Fruit fly (Drosophila melanogaster) whole organism, pupa: ENCODE data around the gene ppk27.

Experiments
- CG10348 ChIP-seq: fragments of 200-800 bp; sonication (Bioruptor generic); IDR thresholded peaks from 2 replicates; pipeline ENCODE4 v1.3.6; 2022; ENCODE audit warnings: missing biosample characterization, missing genetic modification characterization
- CG12605 ChIP-seq: fragments of 200-800 bp; sonication (Bioruptor generic); IDR thresholded peaks from 2 replicates; pipeline ENCODE4 v1.3.6; 2022; ENCODE audit warnings: missing biosample characterization, missing genetic modification characterization
- CG13204 ChIP-seq: fragments of 200-800 bp; sonication (Bioruptor generic); optimal IDR thresholded peaks from 2 replicates; lab custom pipeline; 2018; ENCODE audit warnings: missing biosample characterization, mild to moderate bottlenecking, missing genetic modification characterization, moderate library complexity
- CG14655 ChIP-seq: fragments of 200-800 bp; sonication (Bioruptor generic); optimal IDR thresholded peaks from 3 replicates; lab custom pipeline; 2017; ENCODE audit warnings: mild to moderate bottlenecking, missing biosample characterization, missing genetic modification reagents, missing genetic modification characterization
- CG15710 ChIP-seq: fragments of 200-800 bp; sonication (Bioruptor generic); optimal IDR thresholded peaks from 2 replicates; lab custom pipeline; 2018; ENCODE audit warnings: missing biosample characterization, mild to moderate bottlenecking, missing genetic modification characterization, moderate library complexity
- CG17806 ChIP-seq: fragments of 200-800 bp; sonication (Bioruptor generic); optimal IDR thresholded peaks from 2 replicates; lab custom pipeline; 2018; ENCODE audit warnings: missing biosample characterization, mild to moderate bottlenecking, missing genetic modification characterization, moderate library complexity
- CG32121 ChIP-seq: fragments of 200-800 bp; sonication (Bioruptor generic); IDR thresholded peaks from 2 replicates; pipeline ENCODE4 v1.3.6; 2022; ENCODE audit warnings: missing biosample characterization, missing genetic modification characterization
- CG34367 ChIP-seq: fragments of 200-800 bp; sonication (Bioruptor generic); optimal IDR thresholded peaks from 2 replicates; lab custom pipeline; 2018; ENCODE audit warnings: missing biosample characterization, mild to moderate bottlenecking, missing genetic modification characterization
- CG4496 ChIP-seq: fragments of 200-800 bp; sonication (Bioruptor generic); IDR thresholded peaks from 3 replicates; pipeline ENCODE4 v1.3.6; 2022; ENCODE audit warnings: missing biosample characterization, missing genetic modification characterization
- CG8159 ChIP-seq: fragments of 200-800 bp; sonication (Bioruptor generic); optimal IDR thresholded peaks from 3 replicates; lab custom pipeline; 2018; ENCODE audit warnings: missing biosample characterization, mild to moderate bottlenecking, missing genetic modification characterization, moderate library complexity
- CG8301 ChIP-seq: fragments of 200-800 bp; sonication (Bioruptor generic); optimal IDR thresholded peaks from 2 replicates; lab custom pipeline; 2018; ENCODE audit warnings: missing biosample characterization, mild to moderate bottlenecking, missing genetic modification characterization
- CG9948 ChIP-seq: fragments of 200-800 bp; sonication (Bioruptor generic); optimal IDR thresholded peaks from 2 replicates; lab custom pipeline; 2018; ENCODE audit warnings: missing biosample characterization, mild to moderate bottlenecking, missing genetic modification characterization, moderate library complexity
- D1 ChIP-seq: fragments of 200-800 bp; sonication (Bioruptor generic); optimal IDR thresholded peaks from 2 replicates; lab custom pipeline; 2018; ENCODE audit warnings: missing biosample characterization, mild to moderate bottlenecking, missing genetic modification characterization, moderate library complexity
- EcR ChIP-seq: fragments of 200-800 bp; sonication (Bioruptor generic); optimal IDR thresholded peaks from 3 replicates; lab custom pipeline; 2019; ENCODE audit warnings: missing biosample characterization, missing genetic modification characterization, mild to moderate bottlenecking, moderate library complexity, missing genetic modification reagents
- Ets98B ChIP-seq: fragments of 200-800 bp; sonication (Bioruptor generic); IDR thresholded peaks from 2 replicates; pipeline ENCODE4 v1.3.6; 2022; ENCODE audit warnings: missing biosample characterization, missing genetic modification characterization
- Pif1A ChIP-seq: fragments of 200-800 bp; sonication (Bioruptor generic); optimal IDR thresholded peaks from 3 replicates; lab custom pipeline; 2016; ENCODE audit warnings: missing biosample characterization, missing genetic modification characterization
- Pif1B ChIP-seq: fragments of 200-800 bp; sonication (Bioruptor generic); optimal IDR thresholded peaks from 3 replicates; lab custom pipeline; 2016; ENCODE audit warnings: missing biosample characterization, missing genetic modification characterization
- Snoo ChIP-seq: fragments of 200-800 bp; sonication (Bioruptor generic); optimal IDR thresholded peaks from 3 replicates; lab custom pipeline; 2017; ENCODE audit warnings: missing biosample characterization, mild to moderate bottlenecking, missing genetic modification characterization, inconsistent platforms
- fd96Ca ChIP-seq: fragments of 200-800 bp; sonication (Bioruptor generic); IDR thresholded peaks from 3 replicates; pipeline ENCODE4 v1.3.6; 2022; ENCODE audit warnings: missing biosample characterization, missing genetic modification characterization
- gl ChIP-seq: fragments of 200-800 bp; sonication (Bioruptor generic); optimal IDR thresholded peaks from 2 replicates; lab custom pipeline; 2018; ENCODE audit warnings: missing biosample characterization, mild to moderate bottlenecking, missing genetic modification characterization
- rn ChIP-seq: fragments of 200-800 bp; sonication (Bioruptor generic); IDR thresholded peaks from 2 replicates; pipeline ENCODE4 v1.3.6; 2022; ENCODE audit warnings: missing biosample characterization, missing genetic modification characterization

ppk27 gene

dm6 chr3L:3765782-3766520 is 10.9 kb upstream of the ppk27 start:
- peak; percentile 65 for TF ChIP-seq CG15710 (tag; lab: Kevin White, UChicago)
- peak; percentile 45 for TF ChIP-seq Snoo (tag; lab: Kevin White, UChicago)
- TF ChIP-seq D1 (tag; lab: Kevin White, UChicago) = no peak
- TF ChIP-seq rn (GFP tag; lab: Robert Waterston, UW) = no peak
- TF ChIP-seq Ets98B = peak; percentile 57
- TF ChIP-seq CG12605 (GFP tag; lab: Robert Waterston, UW) = peak; percentile 83
- TF ChIP-seq CG4496 = peak; percentile 73
- TF ChIP-seq gl = peak; percentile 85
- peak; percentile 50 for TF ChIP-seq CG13204 (GFP tag; lab: Kevin White, UChicago)
- TF ChIP-seq Pif1B (GFP tag; lab: Kevin White, UChicago) = peak; percentile 23
- peak; percentile 48 for TF ChIP-seq CG9948 (tag; lab: Kevin White, UChicago)
- TF ChIP-seq Pif1A (GFP tag; lab: Kevin White, UChicago) = peak; percentile 59
- TF ChIP-seq CG34367 = peak; percentile 52
- TF ChIP-seq CG17806 (tag; lab: Kevin White, UChicago) = peak; percentile 6
- TF ChIP-seq CG8301 (tag; lab: Kevin White, UChicago) = peak; percentile 32
- TF ChIP-seq CG10348 (GFP tag; lab: Robert Waterston, UW) = no peak
- TF ChIP-seq CG14655 (GFP tag; lab: Kevin White, UChicago) = peak; percentile 51
- TF ChIP-seq CG32121 = peak; percentile 42
- TF ChIP-seq CG8159 (tag; lab: Kevin White, UChicago) = peak; percentile 44
- peak; percentile 82; the same call in 2 of the 3 replicates for TF ChIP-seq fd96Ca
- TF ChIP-seq EcR (GFP tag; lab: Kevin White, UChicago) = peak; percentile 48

dm6 chr3L:3764338-3764737 is 9.3 kb upstream of the ppk27 start:
- TF ChIP-seq CG8301 (tag; lab: Kevin White, UChicago) = no peak

DNA sequence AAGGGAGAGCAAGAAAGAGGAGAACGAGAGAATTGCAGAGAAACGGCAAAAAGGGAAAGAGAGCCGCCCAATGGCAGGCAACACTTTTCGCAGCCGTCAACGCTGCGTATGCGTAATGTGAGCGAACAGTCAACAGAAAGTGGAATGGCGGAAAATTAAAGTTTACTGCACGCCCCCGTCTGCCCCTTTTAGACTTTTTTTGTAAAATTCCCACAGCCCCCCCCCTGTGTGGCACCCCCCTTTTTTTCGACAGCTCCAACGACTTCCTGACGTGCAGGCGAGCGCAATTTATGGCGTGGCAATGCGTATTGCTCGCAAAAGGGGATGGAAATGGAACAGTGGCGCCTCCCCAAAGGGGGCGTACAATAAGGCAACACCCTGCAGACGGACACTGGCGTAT is 8.3 kb upstream of the ppk27 start:
- TF ChIP-seq rn (GFP tag; lab: Robert Waterston, UW) = 0 out of 2 replicates have a peak, but pooled peaks have one; percentile 5
- no peak for TF ChIP-seq CG34367

- peak; percentile 54 for TF ChIP-seq EcR (GFP tag; lab: Kevin White, UChicago)
- TF ChIP-seq CG34367 = no peak
- TF ChIP-seq, all 21 proteins: peak for 1
Observed at dm6 chr3L:3760395-3760997, 5.5 kb upstream of the ppk27 start.

- TF ChIP-seq Pif1B (GFP tag; lab: Kevin White, UChicago) (no peak), CG10348 (GFP tag; lab: Robert Waterston, UW) (no peak), CG8301 (tag; lab: Kevin White, UChicago) (no peak), CG32121 (no peak), fd96Ca (no peak), CG12605 (GFP tag; lab: Robert Waterston, UW) (no peak), Snoo (tag; lab: Kevin White, UChicago) (no peak), CG4496 (no peak), CG9948 (tag; lab: Kevin White, UChicago) (no peak), D1 (tag; lab: Kevin White, UChicago) (no peak), gl (no peak), CG14655 (GFP tag; lab: Kevin White, UChicago) (no peak), CG17806 (tag; lab: Kevin White, UChicago) (no peak)
Observed at dm6 chr3L:3758603-3759002, 3.6 kb upstream of the ppk27 start.

- TF ChIP-seq CG4496 (no peak), Snoo (tag; lab: Kevin White, UChicago) (no peak), Ets98B (no peak), fd96Ca (no peak), rn (GFP tag; lab: Robert Waterston, UW) (no peak), CG12605 (GFP tag; lab: Robert Waterston, UW) (no peak), CG34367 (no peak), CG15710 (tag; lab: Kevin White, UChicago) (no peak), CG17806 (tag; lab: Kevin White, UChicago) (no peak)
Observed at dm6 chr3L:3755713-3756112, 712 bp upstream of the ppk27 start.

DNA sequence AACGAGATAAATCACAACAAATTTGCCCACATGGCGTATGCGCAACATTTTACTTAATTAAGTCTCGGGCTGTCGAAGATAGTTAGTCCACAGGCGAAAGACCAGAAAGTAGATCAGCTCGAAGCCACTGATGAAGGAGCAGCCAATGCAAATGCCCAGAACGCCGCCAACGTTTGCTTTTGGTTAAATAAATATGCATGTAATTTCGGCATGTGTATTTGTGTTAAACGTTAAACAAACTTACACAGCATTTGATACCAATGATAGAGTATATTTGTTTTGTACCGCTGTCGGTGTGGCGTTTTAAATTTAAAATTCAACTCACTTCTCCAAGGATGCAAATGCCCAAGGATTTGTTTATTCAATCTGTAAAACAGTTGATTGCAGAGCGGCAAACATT is 1.4 kb downstream of the ppk27 start:
- TF ChIP-seq CG8159 (tag; lab: Kevin White, UChicago) (no peak), CG14655 (GFP tag; lab: Kevin White, UChicago) (no peak), CG12605 (GFP tag; lab: Robert Waterston, UW) (no peak), rn (GFP tag; lab: Robert Waterston, UW) (no peak), CG32121 (no peak), CG15710 (tag; lab: Kevin White, UChicago) (no peak), gl (no peak), D1 (tag; lab: Kevin White, UChicago) (no peak), Pif1B (GFP tag; lab: Kevin White, UChicago) (no peak), CG9948 (tag; lab: Kevin White, UChicago) (no peak), CG34367 (no peak)
